Fruit fly (Drosophila melanogaster) Kc167 (cell line): ENCODE results near the gene tacc.

Source experiments
- Myc ChIP-seq: fragments of >200 bp; optimal IDR thresholded peaks from 2 replicates; lab custom pipeline; 2017; ENCODE audit warnings: missing external identifiers
- Sin3A ChIP-seq: fragments of >200 bp; optimal IDR thresholded peaks from 2 replicates; lab custom pipeline; 2018; ENCODE audit warnings: missing external identifiers
- h ChIP-seq: fragments of >200 bp; optimal IDR thresholded peaks from 3 replicates; lab custom pipeline; 2018; ENCODE audit warnings: missing external identifiers
- insv ChIP-seq: fragments of >200 bp; optimal IDR thresholded peaks from 3 replicates; lab custom pipeline; 2018; ENCODE audit warnings: missing external identifiers
- psq ChIP-seq: fragments of >200 bp; optimal IDR thresholded peaks from 2 replicates; lab custom pipeline; 2017; ENCODE audit warnings: missing external identifiers
- ttk ChIP-seq: sonication (Bioruptor generic); optimal IDR thresholded peaks from 2 replicates; lab custom pipeline; 2017; ENCODE audit warnings: missing external identifiers

- no peak for TF ChIP-seq Sin3A (lab: Kevin White, UChicago)
- no peak for TF ChIP-seq psq (lab: Kevin White, UChicago)
- no peak for TF ChIP-seq Myc (lab: Kevin White, UChicago)
- TF ChIP-seq h (lab: Kevin White, UChicago), result no peak
- no peak for TF ChIP-seq insv (lab: Kevin White, UChicago)
- no peak for TF ChIP-seq ttk (lab: Kevin White, UChicago)
These were observed 43.7 kb downstream of the tacc start for dm6 chr3R:4705167-4705566.
